Worm (Caenorhabditis elegans) whole organism, midembryonic: ENCODE data around the gene F45C12.17.

ENCODE experiments used
- T22C8.4 ChIP-seq: fragments of 200-800 bp; sonication (Bioruptor generic); IDR thresholded peaks from 2 replicates; pipeline ENCODE4 v1.3.6; 2022; ENCODE audit warnings: missing genetic modification characterization, missing compliant biosample characterization
- ref-1 ChIP-seq: fragments of 200-800 bp; sonication (Bioruptor generic); conservative IDR thresholded peaks from 2 replicates; pipeline ENCODE4 v1.3.6; 2022; ENCODE audit warnings: missing genetic modification reagents, missing genetic modification characterization, missing compliant biosample characterization

DNA sequence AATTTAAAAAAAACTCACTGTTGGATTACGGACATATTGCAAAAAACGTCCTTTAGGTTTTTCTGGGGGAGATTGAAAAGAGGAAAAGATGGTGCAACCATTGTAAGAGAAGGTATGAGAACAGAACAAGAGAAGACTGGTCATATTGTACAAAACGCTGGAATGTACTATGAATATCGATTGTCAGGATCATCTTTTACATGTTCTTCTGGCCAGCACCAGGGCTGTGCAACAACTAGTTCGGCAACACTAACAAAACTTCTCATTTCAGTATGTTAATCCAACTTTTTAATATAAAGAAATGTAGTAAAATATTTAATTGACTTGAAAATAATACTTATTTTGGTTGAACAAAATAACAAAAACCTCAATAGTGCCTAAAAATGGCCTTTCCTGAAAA lies 22.5 kb upstream of the F45C12.17 start, which contains the start of gene fbxb-47:
- TF ChIP-seq ref-1 (GFP tag; lab: Robert Waterston, UW), result no peak
- TF ChIP-seq T22C8.4 (GFP tag; lab: Robert Waterston, UW), result no peak
